Fruit fly (Drosophila melanogaster) whole organism, wandering third instar larva: ENCODE measurements around the gene Samuel.

Experiments used
- HLH106 ChIP-seq: fragments of 200-800 bp; optimal IDR thresholded peaks from 3 replicates; lab custom pipeline; 2019; ENCODE audit warnings: missing biosample characterization, mild to moderate bottlenecking, missing genetic modification characterization, moderate library complexity
- br ChIP-seq: fragments of 200-800 bp; sonication (Bioruptor generic); optimal IDR thresholded peaks from 2 replicates; lab custom pipeline; 2016; ENCODE audit warnings: missing biosample characterization, missing genetic modification characterization
- fru ChIP-seq: fragments of 200-800 bp; sonication (Bioruptor generic); optimal IDR thresholded peaks from 3 replicates; lab custom pipeline; 2016; ENCODE audit warnings: missing biosample characterization, mild to moderate bottlenecking, missing genetic modification characterization

DNA sequence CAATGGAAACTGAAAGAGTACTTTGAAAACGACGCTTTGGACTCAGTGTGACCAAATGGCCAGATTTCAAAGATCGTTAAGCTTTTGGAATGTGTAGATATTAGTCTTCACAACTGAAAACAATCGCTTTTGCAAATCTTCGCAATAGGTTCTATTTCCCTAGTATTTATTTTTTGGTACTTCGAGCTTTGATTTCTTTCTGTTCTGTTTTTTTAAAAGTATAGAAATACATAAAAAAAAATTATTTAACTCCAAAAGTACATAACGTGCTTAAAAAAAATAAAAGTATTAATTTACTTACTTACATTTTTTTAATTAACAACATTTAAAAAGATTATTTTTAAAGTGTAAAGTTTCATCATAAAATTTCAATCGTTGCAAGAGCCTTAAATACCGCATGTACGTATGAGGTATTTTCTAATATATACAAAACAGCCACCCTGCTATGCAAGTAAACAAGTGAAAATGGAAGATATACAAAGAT lies 79.4 kb downstream of the Samuel start, which contains the start of the genes piwi and CG12253:
- TF ChIP-seq fru (GFP tag; lab: Kevin White, UChicago) = no peak
- TF ChIP-seq br (GFP tag; lab: Kevin White, UChicago) = no peak
- no peak for TF ChIP-seq HLH106 (tag; lab: Kevin White, UChicago)
